Fruit fly (Drosophila melanogaster): ENCODE results near the gene CG6686.

CG6686 gene

DNA sequence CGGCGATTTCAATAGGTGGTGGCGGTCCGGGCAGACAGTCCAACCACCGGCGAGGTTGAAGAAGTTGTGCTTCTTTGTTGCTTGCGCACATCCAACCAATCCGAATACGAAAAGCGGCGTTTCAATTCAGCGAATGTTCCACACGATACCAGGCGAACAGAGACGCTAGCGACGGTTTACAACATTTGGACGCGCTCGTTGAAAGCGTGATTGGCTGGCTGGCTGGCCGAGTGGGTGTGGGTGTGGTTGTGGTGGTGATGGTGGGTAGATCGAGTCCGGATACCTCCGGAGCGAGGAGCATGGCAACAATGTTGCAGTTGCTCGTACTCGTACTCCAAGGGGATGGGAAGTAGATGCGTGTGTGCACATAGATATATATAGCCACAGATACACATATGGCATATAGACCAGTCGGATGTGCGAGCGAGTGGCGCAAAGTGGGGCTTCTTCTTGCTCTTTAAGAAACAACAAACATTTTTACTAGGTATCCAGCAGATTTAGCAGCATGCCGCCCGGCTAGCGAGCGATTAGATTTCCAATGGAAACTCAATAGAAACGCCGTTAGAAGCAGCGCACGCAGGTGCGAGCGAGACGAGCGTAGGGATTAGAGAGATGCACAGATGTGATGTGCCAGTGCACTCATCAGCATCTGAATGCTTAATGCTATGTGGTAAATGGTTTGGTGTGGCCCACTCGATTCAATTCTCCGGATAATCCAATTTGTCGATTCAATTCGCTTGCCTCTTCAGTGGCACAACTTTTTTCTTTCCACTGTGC lies 22.4 kb upstream of the CG6686 start (continued):
- TF ChIP-seq CG17802 (tag; optimal IDR thresholded peaks at IDR 0.05) (peak; percentile 15), cwo (GFP tag; optimal IDR thresholded peaks at IDR 0.05) (peak; percentile 84), CG13123 (GFP tag; optimal IDR thresholded peaks at IDR 0.05) (no peak), toy (GFP tag; IDR thresholded peaks at IDR 0.05) (no peak), kni (GFP tag; optimal IDR thresholded peaks at IDR 0.05) (peak; percentile 100), CG34376 (GFP tag; optimal IDR thresholded peaks at IDR 0.05) (peak; percentile 98), wek (GFP tag; optimal IDR thresholded peaks at IDR 0.05) (peak; percentile 43), HmgZ (tag; optimal IDR thresholded peaks at IDR 0.05) (peak; percentile 76), CG12155 (GFP tag; optimal IDR thresholded peaks at IDR 0.05) (peak; percentile 82), pzg (GFP tag; optimal IDR thresholded peaks at IDR 0.05) (peak; percentile 5), CG11560 (tag; IDR thresholded peaks at IDR 0.05) (no peak), cato (GFP tag; optimal IDR thresholded peaks at IDR 0.05; ENCODE audit: borderline replicate concordance) (no peak), Fer1 (GFP tag; optimal IDR thresholded peaks at IDR 0.05) (peak; percentile 60), CG9797 (GFP tag; optimal IDR thresholded peaks at IDR 0.05) (no peak), CTCF (GFP tag; optimal IDR thresholded peaks at IDR 0.05) (peak; percentile 18), CG4328 (GFP tag; optimal IDR thresholded peaks at IDR 0.05) (peak; percentile 51), bsh (GFP tag; optimal IDR thresholded peaks at IDR 0.05) (peak in 1 of 2 experiments; percentile 42), run (tag; optimal IDR thresholded peaks at IDR 0.05) (peak; percentile 62), CG13287 (GFP tag; IDR thresholded peaks at IDR 0.05; ENCODE audit: partially characterized antibody) (no peak), CG8290 (GFP tag; optimal IDR thresholded peaks at IDR 0.05) (no peak), CG8290 (tag; optimal IDR thresholded peaks at IDR 0.05) (peak; percentile 20 to 77), CG4707 (GFP tag; optimal IDR thresholded peaks at IDR 0.05) (peak; percentile 91), grn (GFP tag; optimal IDR thresholded peaks at IDR 0.05) (peak; percentile 65), CG8359 (GFP tag; optimal IDR thresholded peaks at IDR 0.05; ENCODE audit: borderline replicate concordance) (peak; percentile 34), ewg (GFP tag; optimal IDR thresholded peaks at IDR 0.05) (peak; percentile 7), vnd (GFP tag; IDR thresholded peaks at IDR 0.05; ENCODE audit: partially characterized antibody) (no peak), lab (GFP tag; optimal IDR thresholded peaks at IDR 0.05) (peak; percentile 45), mld (GFP tag; IDR thresholded peaks at IDR 0.05; ENCODE audit: partially characterized antibody) (no peak), CG12769 (tag; optimal IDR thresholded peaks at IDR 0.05) (peak; percentile 97), Meics (GFP tag; optimal IDR thresholded peaks at IDR 0.05) (no peak), CG15479 (GFP tag; optimal IDR thresholded peaks at IDR 0.05) (peak; percentile 99), odd (GFP tag; optimal IDR thresholded peaks at IDR 0.05) (peak; percentile 74), kay (GFP tag; optimal IDR thresholded peaks at IDR 0.05) (peak; percentile 20), abd-A (tag; optimal IDR thresholded peaks at IDR 0.05) (peak; percentile 87), CG6254 (GFP tag; optimal IDR thresholded peaks at IDR 0.05) (peak; percentile 46), Stat92E (GFP tag; optimal IDR thresholded peaks at IDR 0.05) (peak in 1 of 3 experiments; percentile 13), Mad (GFP tag; optimal IDR thresholded peaks at IDR 0.05) (no peak), CG3163 (GFP tag; optimal IDR thresholded peaks at IDR 0.05) (peak; percentile 43), nmo (GFP tag; optimal IDR thresholded peaks at IDR 0.05) (peak; percentile 13), Hey (tag; optimal IDR thresholded peaks at IDR 0.05) (peak; percentile 34), mirr (GFP tag; optimal IDR thresholded peaks at IDR 0.05) (peak; percentile 73), Vsx1 (GFP tag; optimal IDR thresholded peaks at IDR 0.05) (peak; percentile 43), pros (GFP tag; optimal IDR thresholded peaks at IDR 0.05) (peak; percentile 99), CG10543 (GFP tag; optimal IDR thresholded peaks at IDR 0.05) (peak; percentile 96), Eip74EF (GFP tag; optimal IDR thresholded peaks at IDR 0.05) (peak in 1 of 2 experiments; percentile 45), PHDP (tag; optimal IDR thresholded peaks at IDR 0.05) (no peak), sens (GFP tag) (peak; percentile 84)

Measured in whole organism, embryonic.